Fruit fly (Drosophila melanogaster): ENCODE measurements around the gene CG3597.

Gene CG3597

DNA sequence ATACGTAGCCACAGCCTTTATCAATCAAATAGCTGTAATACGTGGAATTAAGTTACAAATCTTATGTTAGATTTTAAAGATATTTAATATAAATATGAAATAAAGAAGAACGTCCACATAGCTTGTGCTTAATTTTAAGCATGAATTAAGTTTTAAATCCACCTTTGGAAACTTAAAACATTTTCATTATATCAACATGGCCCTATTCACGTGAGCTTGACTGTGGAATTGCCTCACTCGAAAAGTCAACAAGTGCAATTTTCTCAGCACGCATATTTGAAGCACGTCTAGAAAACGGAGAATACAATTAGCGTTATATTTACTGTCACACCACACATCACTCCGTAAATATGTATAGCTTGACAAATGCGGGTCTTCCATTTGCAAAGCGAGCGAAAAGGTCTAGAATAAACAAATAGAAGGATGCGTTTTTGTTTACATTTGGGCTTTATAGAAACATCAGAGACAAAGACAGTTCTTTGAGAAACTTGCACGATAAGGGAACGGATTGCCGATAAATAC is 7.6 kb downstream of the CG3597 start (continued):
- peak; percentile 95 for TF ChIP-seq CG11695 (GFP tag; IDR thresholded peaks at IDR 0.05)
- peak; percentile 43 for TF ChIP-seq Kr (GFP tag; optimal IDR thresholded peaks at IDR 0.05)
- TF ChIP-seq kah (GFP tag; optimal IDR thresholded peaks at IDR 0.05), result peak; percentile 90
- TF ChIP-seq repo (GFP tag; optimal IDR thresholded peaks at IDR 0.05), result peak; percentile 57
- peak; percentile 76 for TF ChIP-seq gsb (GFP tag; IDR thresholded peaks at IDR 0.05)
- peak; percentile 81 for TF ChIP-seq CG3407 (GFP tag; optimal IDR thresholded peaks at IDR 0.05)
- TF ChIP-seq Lhr (GFP tag; optimal IDR thresholded peaks at IDR 0.05), result peak; percentile 51
- TF ChIP-seq CG13287 (GFP tag; IDR thresholded peaks at IDR 0.05; ENCODE audit: partially characterized antibody), result no peak
- peak; percentile 81 for TF ChIP-seq cwo (GFP tag; optimal IDR thresholded peaks at IDR 0.05)
- peak; percentile 41 for TF ChIP-seq kni (GFP tag; optimal IDR thresholded peaks at IDR 0.05)
- TF ChIP-seq Atf6 (GFP tag; IDR thresholded peaks at IDR 0.05), result peak; percentile 84
- TF ChIP-seq ab (GFP tag; optimal IDR thresholded peaks at IDR 0.05), result no peak
- peak; percentile 52 to 94 for TF ChIP-seq Hr51 (GFP tag; optimal IDR thresholded peaks at IDR 0.05)
- TF ChIP-seq CG6689 (GFP tag; IDR thresholded peaks at IDR 0.05), result peak; percentile 85
- peak; percentile 68; the same call in 2 of the 3 replicates for TF ChIP-seq Mrtf (GFP tag; IDR thresholded peaks at IDR 0.05)
- no peak for TF ChIP-seq tio (GFP tag; optimal IDR thresholded peaks at IDR 0.05)
- peak; percentile 93 for TF ChIP-seq vvl (GFP tag; IDR thresholded peaks at IDR 0.05)
- TF ChIP-seq BEAF-32 (GFP tag; optimal IDR thresholded peaks at IDR 0.05), result no peak
- TF ChIP-seq NC2β (GFP tag; optimal IDR thresholded peaks at IDR 0.05), result peak; percentile 53
- TF ChIP-seq CG13775 (GFP tag; optimal IDR thresholded peaks at IDR 0.05), result peak; percentile 85
- peak; percentile 53; the same call in 1 of the 2 replicates for TF ChIP-seq dati (GFP tag; IDR thresholded peaks at IDR 0.05)
- no peak for TF ChIP-seq YL-1 (GFP tag; optimal IDR thresholded peaks at IDR 0.05)
- TF ChIP-seq CG15479 (GFP tag; optimal IDR thresholded peaks at IDR 0.05), result peak; percentile 47
- peak; percentile 91 for TF ChIP-seq CG8924 (tag; optimal IDR thresholded peaks at IDR 0.05)
- peak; percentile 19 for TF ChIP-seq Atf3 (GFP tag; optimal IDR thresholded peaks at IDR 0.05)
- peak; percentile 91 for TF ChIP-seq Sox102F (GFP tag; optimal IDR thresholded peaks at IDR 0.05)
- TF ChIP-seq Spps (tag; optimal IDR thresholded peaks at IDR 0.05), result peak; percentile 83
- peak; percentile 71 for TF ChIP-seq B-H1 (GFP tag; IDR thresholded peaks at IDR 0.05)
- TF ChIP-seq CG4854 (GFP tag; optimal IDR thresholded peaks at IDR 0.05), result peak; percentile 67
- peak; percentile 88 for TF ChIP-seq CG2875 (GFP tag; optimal IDR thresholded peaks at IDR 0.05)
- peak; percentile 58 for TF ChIP-seq CG2120 (GFP tag; optimal IDR thresholded peaks at IDR 0.05)
- peak; percentile 90 for TF ChIP-seq NfI (GFP tag; optimal IDR thresholded peaks at IDR 0.05)
- TF ChIP-seq CrebB (tag; optimal IDR thresholded peaks at IDR 0.05), result peak; percentile 63
- peak; percentile 24 for TF ChIP-seq btn (GFP tag; optimal IDR thresholded peaks at IDR 0.05)
- TF ChIP-seq h (optimal IDR thresholded peaks at IDR 0.05), result no peak
- TF ChIP-seq prd (optimal IDR thresholded peaks at IDR 0.05), result no peak
- peak; percentile 86 for TF ChIP-seq prd (GFP tag; IDR thresholded peaks at IDR 0.05)
- peak; percentile 70 for TF ChIP-seq Deaf1 (tag; optimal IDR thresholded peaks at IDR 0.05)
- no peak for TF ChIP-seq Lpt (GFP tag; optimal IDR thresholded peaks at IDR 0.05)
- TF ChIP-seq gfzf (GFP tag; optimal IDR thresholded peaks at IDR 0.05), result no peak
- peak; percentile 74 for TF ChIP-seq CG12942 (GFP tag; optimal IDR thresholded peaks at IDR 0.05)
- peak; percentile 61; the same call in 1 of the 2 replicates for TF ChIP-seq CG10321 (GFP tag; IDR thresholded peaks at IDR 0.05)
- peak; percentile 86 for TF ChIP-seq CG15696 (tag; optimal IDR thresholded peaks at IDR 0.05)
- peak; percentile 11 for TF ChIP-seq CG12769 (tag; optimal IDR thresholded peaks at IDR 0.05)
- no peak for TF ChIP-seq zen2 (GFP tag; IDR thresholded peaks at IDR 0.05; ENCODE audit: partially characterized antibody)
- TF ChIP-seq HmgD (GFP tag; optimal IDR thresholded peaks at IDR 0.05), result no peak
- TF ChIP-seq Tbp (GFP tag; optimal IDR thresholded peaks at IDR 0.05), result no peak
- TF ChIP-seq ash1 (GFP tag; optimal IDR thresholded peaks at IDR 0.05), result no peak
- TF ChIP-seq disco-r (GFP tag; optimal IDR thresholded peaks at IDR 0.05), result no peak
- peak; percentile 86 for TF ChIP-seq B-H2 (GFP tag; optimal IDR thresholded peaks at IDR 0.05)
- TF ChIP-seq CG11247 (GFP tag; IDR thresholded peaks at IDR 0.05), result peak; percentile 54; the same call in 1 of the 2 replicates
